Fruit fly (Drosophila melanogaster): ENCODE results near the gene CG11975.

dm6 chr3R:9011708-9012107 lies 18.7 kb downstream of the CG11975 start:
- TF ChIP-seq psq (optimal IDR thresholded peaks at IDR 0.05) (no peak), pan (optimal IDR thresholded peaks at IDR 0.05) (no peak)

Data from whole organism.